Fruit fly (Drosophila melanogaster): Measurements from ENCODE around the gene CG34316.
A peak's percentile ranks its signal among the peaks of the same experiment; 100 is the strongest.

The CG34316 gene

DNA sequence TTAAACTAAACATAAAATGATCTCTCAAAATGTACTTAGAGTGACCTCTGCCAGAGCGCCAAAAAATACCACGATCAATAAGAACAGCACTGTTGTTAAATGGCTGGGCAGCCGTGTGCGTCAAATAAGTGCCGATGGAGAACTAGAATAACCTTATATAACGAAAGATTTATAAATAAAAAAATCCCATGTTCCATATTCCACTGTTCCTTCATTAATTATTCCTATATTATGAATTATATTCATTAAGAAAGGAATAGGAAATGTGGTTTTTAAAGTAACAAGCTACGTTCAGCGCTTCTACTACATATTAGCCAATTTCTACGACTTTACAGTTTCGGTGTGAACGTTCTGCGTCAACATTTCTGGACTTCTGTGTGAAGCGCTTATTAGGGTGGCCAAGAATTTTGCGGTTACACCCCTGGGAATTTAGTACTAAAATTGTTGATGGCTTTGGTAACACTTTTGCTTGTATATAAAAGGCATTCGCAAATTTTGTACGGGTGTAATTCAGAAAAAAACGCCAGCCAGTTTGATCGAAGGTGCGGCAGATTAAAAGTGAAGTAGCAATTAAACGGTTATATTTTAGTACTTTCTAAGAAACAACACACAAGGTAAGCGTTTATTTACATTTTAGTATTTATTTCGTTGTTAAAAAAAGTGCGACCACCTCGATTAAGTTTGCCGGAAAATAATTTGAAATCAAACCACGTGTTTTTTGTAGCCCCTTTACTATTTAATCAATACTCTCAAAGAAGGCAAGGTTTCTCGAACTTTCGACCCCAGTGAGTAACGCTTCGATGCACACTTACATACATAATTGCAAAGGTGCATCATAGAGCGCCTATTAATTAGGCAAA lies 12.0 kb downstream of the CG34316 start, which contains the start of the genes tefu and Hsc70-4 (continued):
- TF ChIP-seq ap (GFP tag; IDR thresholded peaks at IDR 0.05) (peak; percentile 65; the same call in 1 of the 2 replicates), Nf-YA (GFP tag; IDR thresholded peaks at IDR 0.05) (peak; percentile 52; the same call in 1 of the 2 replicates), CG4328 (GFP tag; optimal IDR thresholded peaks at IDR 0.05) (no peak), CG6272 (GFP tag; IDR thresholded peaks at IDR 0.05) (peak; percentile 72; the same call in 1 of the 2 replicates), ab (GFP tag; optimal IDR thresholded peaks at IDR 0.05) (peak; percentile 77), CG6689 (GFP tag; IDR thresholded peaks at IDR 0.05) (peak; percentile 82), CG31388 (GFP tag; optimal IDR thresholded peaks at IDR 0.05) (no peak), usp (GFP tag; optimal IDR thresholded peaks at IDR 0.05) (no peak), Drgx (GFP tag; IDR thresholded peaks at IDR 0.05) (peak; percentile 42; the same call in 1 of the 2 replicates), CG17612 (GFP tag; IDR thresholded peaks at IDR 0.05) (peak; percentile 69), sim (GFP tag; IDR thresholded peaks at IDR 0.05) (0 out of 2 replicates have a peak, but pooled peaks have one; percentile 11), CG4707 (GFP tag; optimal IDR thresholded peaks at IDR 0.05) (no peak), ERR (GFP tag; optimal IDR thresholded peaks at IDR 0.05) (no peak), CG13624 (GFP tag; optimal IDR thresholded peaks at IDR 0.05) (peak; percentile 48), lilli (GFP tag; optimal IDR thresholded peaks at IDR 0.05) (peak; percentile 69), H15 (GFP tag; IDR thresholded peaks at IDR 0.05) (peak; percentile 72; the same call in 2 of the 3 replicates), ind (GFP tag; optimal IDR thresholded peaks at IDR 0.05) (peak; percentile 86), CG17802 (tag; optimal IDR thresholded peaks at IDR 0.05) (peak; percentile 97), NFAT (GFP tag; IDR thresholded peaks at IDR 0.05) (peak; percentile 59), scrt (GFP tag; optimal IDR thresholded peaks at IDR 0.05) (peak; percentile 30), Ssrp (tag; optimal IDR thresholded peaks at IDR 0.05) (peak; percentile 73), CG4854 (GFP tag; optimal IDR thresholded peaks at IDR 0.05) (peak; percentile 53), kay (GFP tag; optimal IDR thresholded peaks at IDR 0.05) (peak; percentile 18), seq (GFP tag; IDR thresholded peaks at IDR 0.05) (peak; percentile 63), chn (GFP tag; optimal IDR thresholded peaks at IDR 0.05) (peak; percentile 82), ranshi (GFP tag; IDR thresholded peaks at IDR 0.05) (peak; percentile 89), ham (GFP tag; IDR thresholded peaks at IDR 0.05) (peak; percentile 52; the same call in 1 of the 2 replicates), sqz (GFP tag; optimal IDR thresholded peaks at IDR 0.05) (peak; percentile 95), CG8281 (tag; optimal IDR thresholded peaks at IDR 0.05) (peak; percentile 31), ftz-f1 (GFP tag; optimal IDR thresholded peaks at IDR 0.05) (no peak), GATAe (GFP tag; conservative IDR thresholded peaks at IDR 0.05) (no peak), zfh2 (GFP tag; optimal IDR thresholded peaks at IDR 0.05) (peak; percentile 81), bab2 (GFP tag; optimal IDR thresholded peaks at IDR 0.05) (peak; percentile 55), CG2202 (tag; optimal IDR thresholded peaks at IDR 0.05) (peak; percentile 40), btn (GFP tag; optimal IDR thresholded peaks at IDR 0.05) (no peak), HmgD (GFP tag; optimal IDR thresholded peaks at IDR 0.05) (peak; percentile 34), CG1602 (GFP tag; optimal IDR thresholded peaks at IDR 0.05) (peak; percentile 86), shn (GFP tag; optimal IDR thresholded peaks at IDR 0.05) (peak; percentile 77), CG10366 (GFP tag; IDR thresholded peaks at IDR 0.05) (peak; percentile 74), Xbp1 (GFP tag; optimal IDR thresholded peaks at IDR 0.05) (peak; percentile 90), CG10321 (GFP tag; IDR thresholded peaks at IDR 0.05) (0 out of 2 replicates have a peak, but pooled peaks have one; percentile 49), amos (GFP tag; IDR thresholded peaks at IDR 0.05; ENCODE audit: partially characterized antibody) (peak; percentile 51; the same call in 1 of the 2 replicates), Poxn (GFP tag; IDR thresholded peaks at IDR 0.05) (no peak; the same call in 1 of the 2 replicates), CG1832 (GFP tag; optimal IDR thresholded peaks at IDR 0.05) (no peak), CG6791 (GFP tag; IDR thresholded peaks at IDR 0.05; ENCODE audit: partially characterized antibody) (peak; percentile 38; the same call in 1 of the 3 replicates), Aef1 (GFP tag; IDR thresholded peaks at IDR 0.05) (peak; percentile 86), trem (tag; optimal IDR thresholded peaks at IDR 0.05) (peak; percentile 65), ken (GFP tag; IDR thresholded peaks at IDR 0.05) (peak; percentile 81), CG6254 (GFP tag; optimal IDR thresholded peaks at IDR 0.05) (peak; percentile 1)

Data from whole organism, embryonic.